ENCODE assay signal across 4 worm cellular contexts in genomic region chrX:6840670-6841308, ce11.
TF ChIP-seq lines count a peak whose summit lies in the region.

Gene glr-6 (minus strand): TSS chrX:6840720.
Gene asg-2 (plus strand): TSS chrX:6841258.

TF ChIP-seq in whole organism, L2 larva, 48 proteins besides CTCF, POLR2A, EP300 and RAD21 (continues in another document):
- TF ChIP-seq ZK546.5 (tag; optimal IDR thresholded peaks at IDR 0.05; lab: Kevin White, UChicago), result no peak
- TF ChIP-seq nhr-6 (tag; optimal IDR thresholded peaks at IDR 0.05; lab: Kevin White, UChicago), result peak; percentile 74
- peak; percentile 36 to 90 for TF ChIP-seq lsy-2 (tag; optimal IDR thresholded peaks at IDR 0.05; lab: Kevin White, UChicago)
- peak; percentile 81 for TF ChIP-seq nhr-21 (tag; optimal IDR thresholded peaks at IDR 0.05; lab: Kevin White, UChicago)
- peak; percentile 35 for TF ChIP-seq ceh-16 (tag; optimal IDR thresholded peaks at IDR 0.05; lab: Kevin White, UChicago)
- no peak for TF ChIP-seq peb-1 (tag; optimal IDR thresholded peaks at IDR 0.05; lab: Kevin White, UChicago)
- peak; percentile 31 for TF ChIP-seq ama-1 (optimal IDR thresholded peaks at IDR 0.05; lab: Kevin White, UChicago)
- TF ChIP-seq blmp-1 (tag; optimal IDR thresholded peaks at IDR 0.05; lab: Kevin White, UChicago; ENCODE audit: insufficient read depth), result peak; percentile 13
- TF ChIP-seq sem-4 (tag; optimal IDR thresholded peaks at IDR 0.05; lab: Kevin White, UChicago), result peak; percentile 84
- TF ChIP-seq nhr-237 (tag; optimal IDR thresholded peaks at IDR 0.05; lab: Kevin White, UChicago), result no peak
- peak; percentile 96 for TF ChIP-seq unc-55 (GFP tag; optimal IDR thresholded peaks at IDR 0.05; lab: Kevin White, UChicago)
- peak; percentile 83 for TF ChIP-seq sma-9 (GFP tag; optimal IDR thresholded peaks at IDR 0.05; lab: Kevin White, UChicago)
- no peak for TF ChIP-seq sma-9 (tag; optimal IDR thresholded peaks at IDR 0.05; lab: Kevin White, UChicago)
- TF ChIP-seq ztf-1 (GFP tag; conservative IDR thresholded peaks at IDR 0.05; lab: Robert Waterston, UW), result no peak
- peak; percentile 24 for TF ChIP-seq R02D3.7 (tag; optimal IDR thresholded peaks at IDR 0.05; lab: Kevin White, UChicago)
- no peak for TF ChIP-seq dmd-4 (tag; optimal IDR thresholded peaks at IDR 0.05; lab: Kevin White, UChicago)
- TF ChIP-seq snpc-4 (tag; optimal IDR thresholded peaks at IDR 0.05; lab: Kevin White, UChicago), result peak; percentile 63
- TF ChIP-seq unc-39 (tag; optimal IDR thresholded peaks at IDR 0.05; lab: Kevin White, UChicago), result no peak
- no peak for TF ChIP-seq mdl-1 (tag; optimal IDR thresholded peaks at IDR 0.05; lab: Kevin White, UChicago)
- no peak for TF ChIP-seq nhr-10 (tag; optimal IDR thresholded peaks at IDR 0.05; lab: Kevin White, UChicago)
- TF ChIP-seq C34F6.9 (tag; optimal IDR thresholded peaks at IDR 0.05; lab: Kevin White, UChicago), result peak; percentile 91
- TF ChIP-seq skn-1 (tag; optimal IDR thresholded peaks at IDR 0.05; lab: Kevin White, UChicago), result peak; percentile 66
- TF ChIP-seq egl-27 (tag; optimal IDR thresholded peaks at IDR 0.05; lab: Kevin White, UChicago), result peak; percentile 15

TF ChIP-seq in whole organism, L4 larva, 104 proteins besides CTCF, POLR2A, EP300 and RAD21 (continues in another document):
- TF ChIP-seq daf-8 (GFP tag; IDR thresholded peaks at IDR 0.05; lab: Robert Waterston, UW), result no peak
- TF ChIP-seq hlh-30 (tag; optimal IDR thresholded peaks at IDR 0.05; lab: Kevin White, UChicago; ENCODE audit: insufficient read depth), result peak; percentile 66
- TF ChIP-seq T20F7.1 (GFP tag; optimal IDR thresholded peaks at IDR 0.05; lab: Kevin White, UChicago), result peak; percentile 68
- TF ChIP-seq zip-11 (GFP tag; IDR thresholded peaks at IDR 0.05; lab: Robert Waterston, UW), result no peak
- no peak for TF ChIP-seq vab-7 (GFP tag; IDR thresholded peaks at IDR 0.05; lab: Robert Waterston, UW)
- TF ChIP-seq mdt-29 (GFP tag; IDR thresholded peaks at IDR 0.05; lab: Robert Waterston, UW), result no peak
- TF ChIP-seq attf-4 (tag; optimal IDR thresholded peaks at IDR 0.05; lab: Kevin White, UChicago), result no peak
- TF ChIP-seq daf-16 (GFP tag; optimal IDR thresholded peaks at IDR 0.05; lab: Kevin White, UChicago), result peak in 1 of 2 experiments; percentile 38
- TF ChIP-seq daf-16 (tag; optimal IDR thresholded peaks at IDR 0.05; lab: Kevin White, UChicago), result peak; percentile 80
- no peak for TF ChIP-seq fos-1 (tag; optimal IDR thresholded peaks at IDR 0.05; lab: Kevin White, UChicago)
- TF ChIP-seq Y48G9A.11 (GFP tag; IDR thresholded peaks at IDR 0.05; lab: Robert Waterston, UW), result no peak
- no peak for TF ChIP-seq lin-29 (GFP tag; IDR thresholded peaks at IDR 0.05; lab: Robert Waterston, UW)
- no peak for TF ChIP-seq unc-62 (GFP tag; optimal IDR thresholded peaks at IDR 0.05 in 1 of 2; lab: Kevin White, UChicago)
- TF ChIP-seq unc-62 (tag; optimal IDR thresholded peaks at IDR 0.05; lab: Kevin White, UChicago), result no peak
- peak; percentile 87 for TF ChIP-seq dve-1 (tag; optimal IDR thresholded peaks at IDR 0.05; lab: Kevin White, UChicago; ENCODE audit: insufficient read depth)
- no peak for TF ChIP-seq ZK546.5 (tag; optimal IDR thresholded peaks at IDR 0.05; lab: Kevin White, UChicago)
- peak; percentile 71 for TF ChIP-seq rbr-2 (tag; optimal IDR thresholded peaks at IDR 0.05; lab: Kevin White, UChicago)
- no peak for TF ChIP-seq spr-3 (GFP tag; optimal IDR thresholded peaks at IDR 0.05; lab: Kevin White, UChicago)
- no peak for TF ChIP-seq hif-1 (tag; optimal IDR thresholded peaks at IDR 0.05; lab: Kevin White, UChicago)
- no peak for TF ChIP-seq nhr-111 (GFP tag; optimal IDR thresholded peaks at IDR 0.05; lab: Kevin White, UChicago)
- TF ChIP-seq dmd-9 (GFP tag; IDR thresholded peaks at IDR 0.05; lab: Robert Waterston, UW), result no peak
- no peak for TF ChIP-seq zag-1 (tag; optimal IDR thresholded peaks at IDR 0.05; lab: Kevin White, UChicago)
- no peak for TF ChIP-seq aly-2 (tag; optimal IDR thresholded peaks at IDR 0.05; lab: Kevin White, UChicago)
- TF ChIP-seq mes-2 (tag; optimal IDR thresholded peaks at IDR 0.05; lab: Kevin White, UChicago; ENCODE audit: poor library complexity, severe bottlenecking), result peak; percentile 88

TF ChIP-seq in whole organism, late embryonic, 69 proteins besides CTCF, POLR2A, EP300 and RAD21:
- TF ChIP-seq ceh-34 (tag; optimal IDR thresholded peaks at IDR 0.05; lab: Kevin White, UChicago) (peak; percentile 22), C38D4.7 (GFP tag; optimal IDR thresholded peaks at IDR 0.05; lab: Kevin White, UChicago) (no peak), ceh-45 (GFP tag; IDR thresholded peaks at IDR 0.05; lab: Robert Waterston, UW) (no peak), ceh-48 (tag; optimal IDR thresholded peaks at IDR 0.05; lab: Kevin White, UChicago) (peak; percentile 76), ets-4 (tag; optimal IDR thresholded peaks at IDR 0.05; lab: Kevin White, UChicago) (peak; percentile 24), fkh-10 (GFP tag; optimal IDR thresholded peaks at IDR 0.05; lab: Kevin White, UChicago) (no peak), unc-42 (tag; optimal IDR thresholded peaks at IDR 0.05; lab: Kevin White, UChicago) (peak; percentile 21), mec-3 (tag; optimal IDR thresholded peaks at IDR 0.05; lab: Kevin White, UChicago; ENCODE audit: borderline replicate concordance) (no peak), lin-11 (tag; optimal IDR thresholded peaks at IDR 0.05; lab: Kevin White, UChicago) (no peak), ceh-18 (tag; optimal IDR thresholded peaks at IDR 0.05; lab: Kevin White, UChicago) (peak; percentile 20), hlh-13 (GFP tag; optimal IDR thresholded peaks at IDR 0.05; lab: Kevin White, UChicago) (no peak), hlh-6 (tag; optimal IDR thresholded peaks at IDR 0.05; lab: Kevin White, UChicago) (no peak), nhr-11 (tag; optimal IDR thresholded peaks at IDR 0.05; lab: Kevin White, UChicago) (no peak), elt-2 (tag; optimal IDR thresholded peaks at IDR 0.05; lab: Kevin White, UChicago) (peak; percentile 3), ceh-31 (tag; optimal IDR thresholded peaks at IDR 0.05; lab: Kevin White, UChicago) (peak; percentile 50), unc-55 (GFP tag; optimal IDR thresholded peaks at IDR 0.05; lab: Kevin White, UChicago) (no peak), nfya-1 (tag; optimal IDR thresholded peaks at IDR 0.05; lab: Kevin White, UChicago) (peak; percentile 61)

TF ChIP-seq in whole organism, mixed stage, embryonic, 35 proteins besides CTCF, POLR2A, EP300 and RAD21:
- no peak for TF ChIP-seq snpc-4 (tag; optimal IDR thresholded peaks at IDR 0.05; lab: Kevin White, UChicago)
- TF ChIP-seq hlh-1 (tag; optimal IDR thresholded peaks at IDR 0.05; lab: Kevin White, UChicago), result peak; percentile 24
- TF ChIP-seq elt-1 (tag; optimal IDR thresholded peaks at IDR 0.05; lab: Kevin White, UChicago; ENCODE audit: borderline replicate concordance, insufficient read depth), result no peak
- no peak for TF ChIP-seq nhr-28 (tag; optimal IDR thresholded peaks at IDR 0.05; lab: Kevin White, UChicago)
- TF ChIP-seq mab-5 (tag; optimal IDR thresholded peaks at IDR 0.05; lab: Kevin White, UChicago), result no peak
- TF ChIP-seq tbx-8 (GFP tag; optimal IDR thresholded peaks at IDR 0.05; lab: Kevin White, UChicago), result no peak
- peak; percentile 25 for TF ChIP-seq nhr-2 (tag; optimal IDR thresholded peaks at IDR 0.05; lab: Kevin White, UChicago)
- TF ChIP-seq pha-4 (tag; optimal IDR thresholded peaks at IDR 0.05; lab: Kevin White, UChicago), result peak; percentile 32
- TF ChIP-seq drap-1 (GFP tag; optimal IDR thresholded peaks at IDR 0.05; lab: Kevin White, UChicago), result no peak
- no peak for TF ChIP-seq cnd-1 (tag; optimal IDR thresholded peaks at IDR 0.05; lab: Kevin White, UChicago)
- peak; percentile 21 for TF ChIP-seq unc-62 (GFP tag; optimal IDR thresholded peaks at IDR 0.05; lab: Kevin White, UChicago)
- no peak for TF ChIP-seq sem-2 (GFP tag; optimal IDR thresholded peaks at IDR 0.05; lab: Kevin White, UChicago)
- TF ChIP-seq ceh-83 (GFP tag; optimal IDR thresholded peaks at IDR 0.05; lab: Kevin White, UChicago), result no peak
- no peak for TF ChIP-seq zip-8 (tag; optimal IDR thresholded peaks at IDR 0.05; lab: Kevin White, UChicago)
- no peak for TF ChIP-seq unc-39 (tag; optimal IDR thresholded peaks at IDR 0.05; lab: Kevin White, UChicago)
- peak; percentile 96 for TF ChIP-seq mep-1 (tag; optimal IDR thresholded peaks at IDR 0.05; lab: Kevin White, UChicago)
- TF ChIP-seq lin-13 (tag; optimal IDR thresholded peaks at IDR 0.05; lab: Kevin White, UChicago), result peak; percentile 18
- peak; percentile 70 for TF ChIP-seq nhr-237 (tag; optimal IDR thresholded peaks at IDR 0.05; lab: Kevin White, UChicago)
- peak; percentile 60 for TF ChIP-seq lsy-2 (tag; optimal IDR thresholded peaks at IDR 0.05; lab: Kevin White, UChicago)
- TF ChIP-seq ceh-43 (GFP tag; optimal IDR thresholded peaks at IDR 0.05; lab: Kevin White, UChicago), result no peak
- peak; percentile 42 for TF ChIP-seq ztf-11 (tag; optimal IDR thresholded peaks at IDR 0.05; lab: Kevin White, UChicago)
- TF ChIP-seq bed-3 (GFP tag; optimal IDR thresholded peaks at IDR 0.05; lab: Kevin White, UChicago), result no peak
- no peak for TF ChIP-seq lin-32 (GFP tag; optimal IDR thresholded peaks at IDR 0.05; lab: Kevin White, UChicago)
- peak; percentile 10 for TF ChIP-seq sptf-1 (tag; optimal IDR thresholded peaks at IDR 0.05; lab: Kevin White, UChicago)
- TF ChIP-seq ham-2 (GFP tag; optimal IDR thresholded peaks at IDR 0.05; lab: Kevin White, UChicago), result no peak
- TF ChIP-seq unc-120 (tag; optimal IDR thresholded peaks at IDR 0.05; lab: Kevin White, UChicago; ENCODE audit: poor library complexity, severe bottlenecking), result no peak
- no peak for TF ChIP-seq nhr-12 (tag; optimal IDR thresholded peaks at IDR 0.05; lab: Kevin White, UChicago)
- no peak for TF ChIP-seq M03D4.4 (tag; optimal IDR thresholded peaks at IDR 0.05; lab: Kevin White, UChicago)
- no peak for TF ChIP-seq elt-3 (tag; optimal IDR thresholded peaks at IDR 0.05; lab: Kevin White, UChicago)
- no peak for TF ChIP-seq nhr-76 (tag; optimal IDR thresholded peaks at IDR 0.05; lab: Kevin White, UChicago)
- TF ChIP-seq flh-1 (GFP tag; optimal IDR thresholded peaks at IDR 0.05; lab: Kevin White, UChicago), result no peak
- TF ChIP-seq ceh-39 (tag; optimal IDR thresholded peaks at IDR 0.05; lab: Kevin White, UChicago), result peak; percentile 62
- peak; percentile 59 for TF ChIP-seq ces-1 (GFP tag; optimal IDR thresholded peaks at IDR 0.05; lab: Kevin White, UChicago)
- TF ChIP-seq mls-2 (tag; optimal IDR thresholded peaks at IDR 0.05; lab: Kevin White, UChicago), result no peak
- TF ChIP-seq blmp-1 (tag; optimal IDR thresholded peaks at IDR 0.05; lab: Kevin White, UChicago), result no peak
